Worm (Caenorhabditis elegans) whole organism, L4/young adult: ENCODE results near the gene F09C6.14.

Source experiments
- W03F9.2 ChIP-seq: fragments of 150-350 bp; optimal IDR thresholded peaks from 2 replicates; lab custom pipeline; 2014; ENCODE audit warnings: missing biosample characterization, missing genetic modification characterization
- dao-5 ChIP-seq: sonication (generic microtip); optimal IDR thresholded peaks from 2 replicates; lab custom pipeline; 2016; ENCODE audit warnings: missing genotype, missing genetic modification characterization, moderate library complexity, missing compliant biosample characterization
- him-1 ChIP-seq: sonication (generic microtip); optimal IDR thresholded peaks from 2 replicates; lab custom pipeline; 2016; ENCODE audit warnings: missing genotype, missing genetic modification reagents, missing genetic modification characterization, missing compliant biosample characterization

DNA sequence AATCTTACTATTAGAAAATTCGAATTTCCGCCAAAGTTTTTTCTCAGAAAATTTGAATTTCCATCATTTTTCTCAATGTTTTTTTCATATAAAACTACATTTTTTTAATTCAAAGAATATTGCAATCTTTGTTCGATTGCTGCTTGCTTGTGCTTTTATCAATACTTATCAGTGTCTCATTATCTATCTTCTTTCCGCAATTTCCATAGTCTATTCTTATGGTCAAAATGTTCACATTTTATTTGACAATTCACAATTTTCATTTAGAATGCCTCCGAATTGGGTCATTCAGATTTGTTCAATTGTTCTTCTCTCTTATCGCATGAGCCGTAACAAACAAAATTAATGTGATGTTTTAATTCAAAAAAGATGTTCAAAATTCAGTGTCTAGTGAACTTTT is 30.5 kb downstream of the F09C6.14 start:
- no peak for TF ChIP-seq W03F9.2 (tag; lab: Kevin White, UChicago)
- no peak for TF ChIP-seq him-1 (tag; lab: Kevin White, UChicago)
- TF ChIP-seq dao-5 (tag; lab: Kevin White, UChicago): no peak
